Worm (Caenorhabditis elegans) whole organism, L1 larva: ENCODE results near the gene pat-3.

Experiments
- blmp-1 ChIP-seq: fragments of 150-350 bp; optimal IDR thresholded peaks from 2 replicates; lab custom pipeline; 2014; ENCODE audit warnings: missing biosample characterization, missing genetic modification characterization
- ztf-4 ChIP-seq: fragments of 150-350 bp; optimal IDR thresholded peaks from 2 replicates; lab custom pipeline; 2014; ENCODE audit warnings: missing biosample characterization, missing genetic modification characterization

DNA sequence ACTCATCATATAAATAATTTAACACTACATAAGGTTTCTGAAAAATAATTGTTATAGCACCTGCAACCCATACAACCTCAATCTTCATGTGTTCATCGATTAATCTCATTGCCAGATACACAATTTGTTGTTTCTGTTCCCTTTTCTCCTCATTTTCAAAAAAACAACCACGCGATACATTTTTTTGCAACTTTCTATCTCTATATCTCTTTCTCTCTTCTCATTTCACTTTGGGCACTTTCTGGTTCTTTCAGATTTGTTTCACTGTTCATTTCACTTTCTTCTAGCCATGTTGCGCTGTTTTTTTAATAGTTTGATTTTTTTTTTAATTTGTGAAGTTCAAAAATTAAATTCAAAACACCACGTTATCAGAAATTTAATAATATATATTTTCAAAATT lies 45.3 kb upstream of the pat-3 start:
- TF ChIP-seq blmp-1 (tag; lab: Kevin White, UChicago) (peak; percentile 53), ztf-4 (no peak)
